Fruit fly (Drosophila melanogaster): ENCODE measurements around the gene CG31975.

CG31975 gene

DNA sequence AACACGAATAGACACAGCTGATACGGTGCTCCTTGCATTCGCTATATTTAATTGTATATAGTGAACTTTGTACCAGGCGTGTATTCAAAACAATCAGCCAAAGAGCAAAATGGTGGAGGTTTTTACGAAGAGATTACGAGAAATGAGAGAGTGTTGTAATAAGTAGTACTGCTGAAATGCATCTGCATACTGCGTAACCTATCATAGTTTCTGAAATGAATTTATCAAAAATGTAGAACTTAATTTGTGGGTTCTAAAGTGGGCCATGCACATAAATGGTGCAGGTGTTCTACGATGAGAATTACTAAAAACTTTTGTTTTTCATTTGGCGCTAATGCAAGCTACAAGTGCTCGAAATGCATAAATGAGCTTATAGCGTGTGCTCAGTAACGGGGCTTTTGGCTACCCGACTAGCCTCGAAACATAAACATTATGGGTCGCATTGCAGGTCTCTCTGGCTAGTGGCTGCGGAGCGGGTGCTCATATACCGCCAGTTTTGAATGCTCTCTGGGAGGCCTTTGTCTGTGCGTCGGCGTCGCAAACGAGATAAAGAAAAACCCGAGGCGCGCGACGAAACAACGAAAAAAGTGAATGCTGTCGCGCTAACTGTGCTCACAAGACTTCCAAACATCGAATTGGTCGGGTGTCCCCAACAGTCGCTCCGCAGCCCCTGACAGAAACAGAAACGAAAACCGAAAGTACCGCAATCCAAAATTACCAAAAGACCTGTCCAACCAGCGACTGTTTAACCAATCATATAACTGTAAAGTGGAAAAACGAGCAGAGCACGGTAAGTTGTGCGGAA lies 9.1 kb downstream of the CG31975 start, which contains the start of gene Gs1 (continued):
- TF ChIP-seq az2 (GFP tag; optimal IDR thresholded peaks at IDR 0.05): no peak
- TF ChIP-seq NK7.1 (GFP tag; optimal IDR thresholded peaks at IDR 0.05): no peak
- peak; percentile 66 for TF ChIP-seq CG13296 (GFP tag; optimal IDR thresholded peaks at IDR 0.05)
- TF ChIP-seq eyg (GFP tag; optimal IDR thresholded peaks at IDR 0.05): peak; percentile 1
- no peak for TF ChIP-seq Aef1 (GFP tag; IDR thresholded peaks at IDR 0.05)
- TF ChIP-seq CG12155 (GFP tag; optimal IDR thresholded peaks at IDR 0.05): no peak
- peak; percentile 17 for TF ChIP-seq pho (GFP tag; optimal IDR thresholded peaks at IDR 0.05)
- no peak for TF ChIP-seq CG7786 (GFP tag; optimal IDR thresholded peaks at IDR 0.05)
- no peak for TF ChIP-seq mam (GFP tag; optimal IDR thresholded peaks at IDR 0.05)
- peak; percentile 17 for TF ChIP-seq CG8359 (GFP tag; optimal IDR thresholded peaks at IDR 0.05; ENCODE audit: borderline replicate concordance)
- TF ChIP-seq en (GFP tag; optimal IDR thresholded peaks at IDR 0.05): no peak
- TF ChIP-seq CG18476 (GFP tag; optimal IDR thresholded peaks at IDR 0.05): no peak
- no peak for TF ChIP-seq H2.0 (GFP tag; IDR thresholded peaks at IDR 0.05)
- TF ChIP-seq kni (GFP tag; optimal IDR thresholded peaks at IDR 0.05): peak; percentile 79
- no peak for TF ChIP-seq CG11696 (GFP tag; IDR thresholded peaks at IDR 0.05)
- TF ChIP-seq Chrac-16 (GFP tag; optimal IDR thresholded peaks at IDR 0.05): no peak
- no peak for TF ChIP-seq gcm2 (GFP tag; optimal IDR thresholded peaks at IDR 0.05)
- TF ChIP-seq Dip2 (GFP tag; IDR thresholded peaks at IDR 0.05): no peak
- TF ChIP-seq nau (GFP tag; optimal IDR thresholded peaks at IDR 0.05): peak; percentile 48
- peak; percentile 89 for TF ChIP-seq ftz-f1 (GFP tag; optimal IDR thresholded peaks at IDR 0.05)
- TF ChIP-seq pan (optimal IDR thresholded peaks at IDR 0.05): no peak
- peak in 1 of 2 experiments; percentile 29 for TF ChIP-seq pan (GFP tag; optimal IDR thresholded peaks at IDR 0.05 in 1 of 2, IDR thresholded peaks at IDR 0.05 in 1 of 2)
- TF ChIP-seq tll (GFP tag; optimal IDR thresholded peaks at IDR 0.05): no peak
- no peak for TF ChIP-seq gem (tag; optimal IDR thresholded peaks at IDR 0.05)
- TF ChIP-seq CG7271 (tag; optimal IDR thresholded peaks at IDR 0.05): no peak
- no peak for TF ChIP-seq CG4820 (GFP tag; optimal IDR thresholded peaks at IDR 0.05)
- TF ChIP-seq CG12391 (tag; optimal IDR thresholded peaks at IDR 0.05): no peak
- TF ChIP-seq Dad (GFP tag; optimal IDR thresholded peaks at IDR 0.05): no peak
- TF ChIP-seq zen (tag; optimal IDR thresholded peaks at IDR 0.05): no peak
- peak; percentile 74 for TF ChIP-seq BtbVII (GFP tag; optimal IDR thresholded peaks at IDR 0.05)
- TF ChIP-seq pb (GFP tag; optimal IDR thresholded peaks at IDR 0.05): peak; percentile 30
- no peak for TF ChIP-seq sisA (GFP tag; IDR thresholded peaks at IDR 0.05)
- TF ChIP-seq zfh1 (GFP tag; IDR thresholded peaks at IDR 0.05): 0 out of 3 replicates have a peak, but pooled peaks have one; percentile 12
- TF ChIP-seq ato (GFP tag; IDR thresholded peaks at IDR 0.05; ENCODE audit: partially characterized antibody): 0 out of 2 replicates have a peak, but pooled peaks have one; percentile 53
- no peak for TF ChIP-seq tup (GFP tag; optimal IDR thresholded peaks at IDR 0.05)
- TF ChIP-seq CrebB (tag; optimal IDR thresholded peaks at IDR 0.05): peak; percentile 41
- no peak for TF ChIP-seq CG4707 (GFP tag; optimal IDR thresholded peaks at IDR 0.05)
- no peak for TF ChIP-seq CG13424 (tag; optimal IDR thresholded peaks at IDR 0.05)
- TF ChIP-seq CG31441 (GFP tag; IDR thresholded peaks at IDR 0.05): no peak; the same call in 1 of the 2 replicates
- TF ChIP-seq da (GFP tag; optimal IDR thresholded peaks at IDR 0.05): no peak
- TF ChIP-seq Fer1 (GFP tag; optimal IDR thresholded peaks at IDR 0.05): peak; percentile 81
- peak; percentile 15 for TF ChIP-seq Asciz (GFP tag; optimal IDR thresholded peaks at IDR 0.05)
- peak; percentile 65; the same call in 1 of the 2 replicates for TF ChIP-seq bbx (GFP tag; IDR thresholded peaks at IDR 0.05; ENCODE audit: partially characterized antibody)
- peak; percentile 37 for TF ChIP-seq NfI (GFP tag; optimal IDR thresholded peaks at IDR 0.05)
- no peak for TF ChIP-seq CG8281 (tag; optimal IDR thresholded peaks at IDR 0.05)
- TF ChIP-seq ac (GFP tag; optimal IDR thresholded peaks at IDR 0.05): no peak
- peak; percentile 52 for TF ChIP-seq Vsx1 (GFP tag; optimal IDR thresholded peaks at IDR 0.05)
- no peak for TF ChIP-seq trh (GFP tag; optimal IDR thresholded peaks at IDR 0.05)
- TF ChIP-seq CG5245 (GFP tag; optimal IDR thresholded peaks at IDR 0.05): no peak
